Fruit fly (Drosophila melanogaster) whole organism, embryonic: Measurements from ENCODE around the gene vih.

Experiments used
- Antp ChIP-seq: fragments of 200-800 bp; sonication (Bioruptor generic); optimal IDR thresholded peaks from 3 replicates; lab custom pipeline; 2016; ENCODE audit warnings: missing biosample characterization, missing genetic modification characterization
- CG10366 ChIP-seq: fragments of 200-800 bp; sonication (Bioruptor generic); IDR thresholded peaks from 2 replicates; pipeline ENCODE4 v1.3.6; 2022; ENCODE audit warnings: missing biosample characterization, missing genetic modification characterization
- CG11696 ChIP-seq: fragments of 200-800 bp; sonication (Bioruptor generic); IDR thresholded peaks from 2 replicates; pipeline ENCODE4 v1.3.6; 2022; ENCODE audit warnings: missing biosample characterization, missing genetic modification characterization
- CG12155 ChIP-seq: fragments of 200-800 bp; sonication (Bioruptor generic); optimal IDR thresholded peaks from 3 replicates; lab custom pipeline; 2016; ENCODE audit warnings: missing biosample characterization, missing genetic modification characterization
- CG12391 ChIP-seq: fragments of 200-800 bp; sonication (Bioruptor generic); optimal IDR thresholded peaks from 3 replicates; lab custom pipeline; 2018; ENCODE audit warnings: missing biosample characterization, mild to moderate bottlenecking, missing genetic modification characterization, moderate library complexity
- CG13123 ChIP-seq: fragments of 200-800 bp; sonication (Bioruptor generic); optimal IDR thresholded peaks from 2 replicates; lab custom pipeline; 2016; ENCODE audit warnings: missing biosample characterization, missing genetic modification characterization
- CG14667 ChIP-seq: fragments of 200-800 bp; sonication (Bioruptor generic); IDR thresholded peaks from 2 replicates; pipeline ENCODE4 v1.3.6; 2022; ENCODE audit warnings: missing biosample characterization, missing genetic modification characterization
- CG14965 ChIP-seq: fragments of 200-800 bp; sonication (Bioruptor generic); optimal IDR thresholded peaks from 2 replicates; lab custom pipeline; 2016; ENCODE audit warnings: missing biosample characterization, missing genetic modification characterization, borderline replicate concordance
- CG15073 ChIP-seq: fragments of 200-800 bp; sonication (Bioruptor generic); optimal IDR thresholded peaks from 2 replicates; lab custom pipeline; 2016; ENCODE audit warnings: missing biosample characterization, missing genetic modification characterization
- CG15269 ChIP-seq: fragments of 200-800 bp; sonication (Bioruptor generic); optimal IDR thresholded peaks from 2 replicates; lab custom pipeline; 2018; ENCODE audit warnings: missing biosample characterization, mild to moderate bottlenecking, missing genetic modification characterization, moderate library complexity
- CG16779 ChIP-seq: fragments of 200-800 bp; sonication (Bioruptor generic); IDR thresholded peaks from 2 replicates; pipeline ENCODE4 v1.3.6; 2022; ENCODE audit warnings: missing biosample characterization, missing genetic modification characterization
- CG17186 ChIP-seq: fragments of 200-800 bp; sonication (Bioruptor generic); optimal IDR thresholded peaks from 3 replicates; lab custom pipeline; 2017; ENCODE audit warnings: missing biosample characterization, missing genetic modification reagents, missing genetic modification characterization
- CG17385 ChIP-seq: fragments of 200-800 bp; sonication (Bioruptor generic); optimal IDR thresholded peaks from 3 replicates; lab custom pipeline; 2018; ENCODE audit warnings: missing biosample characterization, mild to moderate bottlenecking, missing genetic modification characterization
- CG17802 ChIP-seq: fragments of 200-800 bp; sonication (Bioruptor generic); optimal IDR thresholded peaks from 2 replicates; lab custom pipeline; 2018; ENCODE audit warnings: missing biosample characterization, mild to moderate bottlenecking, missing genetic modification characterization, moderate library complexity
- CG43689 ChIP-seq: fragments of 200-800 bp; sonication (Bioruptor generic); IDR thresholded peaks from 2 replicates; pipeline ENCODE4 v1.3.6; 2022; ENCODE audit warnings: missing biosample characterization, missing genetic modification characterization
- CG4424 ChIP-seq: fragments of 200-800 bp; sonication (Bioruptor generic); optimal IDR thresholded peaks from 3 replicates; lab custom pipeline; 2016; ENCODE audit warnings: missing biosample characterization, missing genetic modification characterization
- CG7271 ChIP-seq: fragments of 200-800 bp; sonication (Bioruptor generic); optimal IDR thresholded peaks from 2 replicates; lab custom pipeline; 2018; ENCODE audit warnings: missing biosample characterization, mild to moderate bottlenecking, missing genetic modification characterization, moderate library complexity
- CG9797 ChIP-seq: fragments of 200-800 bp; sonication (Bioruptor generic); optimal IDR thresholded peaks from 3 replicates; lab custom pipeline; 2018; ENCODE audit warnings: missing biosample characterization, mild to moderate bottlenecking, missing genetic modification characterization
- D19B ChIP-seq: fragments of 200-800 bp; sonication (Bioruptor generic); optimal IDR thresholded peaks from 2 replicates; lab custom pipeline; 2017; ENCODE audit warnings: missing biosample characterization, mild to moderate bottlenecking, missing genetic modification characterization
- Drgx ChIP-seq: fragments of 200-800 bp; sonication (Bioruptor generic); IDR thresholded peaks from 2 replicates; pipeline ENCODE4 v1.3.6; 2022; ENCODE audit warnings: missing biosample characterization, missing genetic modification characterization
- E2f2 ChIP-seq: fragments of 200-800 bp; sonication (Bioruptor generic); IDR thresholded peaks from 2 replicates; pipeline ENCODE4 v1.3.6; 2022; ENCODE audit warnings: missing biosample characterization, missing genetic modification characterization
- HLH4C ChIP-seq: fragments of 200-800 bp; sonication (Bioruptor generic); IDR thresholded peaks from 3 replicates; pipeline ENCODE4 v1.3.6; 2022; ENCODE audit warnings: missing biosample characterization, missing genetic modification characterization; ENCODE audit not compliant: partially characterized antibody
- HLH54F ChIP-seq: fragments of 200-800 bp; sonication (Bioruptor generic); optimal IDR thresholded peaks from 3 replicates; lab custom pipeline; 2016; ENCODE audit warnings: missing biosample characterization, missing genetic modification characterization
- Hand ChIP-seq: fragments of 200-800 bp; sonication (Bioruptor generic); optimal IDR thresholded peaks from 2 replicates; lab custom pipeline; 2017; ENCODE audit warnings: mild to moderate bottlenecking, missing biosample characterization, missing genetic modification reagents, missing genetic modification characterization
- Hr78 ChIP-seq, 2 experiments: fragments of 200-800 bp in 1 of 2; fragments of >200 bp in 1 of 2; sonication (Bioruptor generic) in 1 of 2; optimal IDR thresholded peaks; 2 replicates each; lab custom pipeline; 2017 to 2019; ENCODE audit warnings: missing biosample characterization in 2 of 2, missing genetic modification characterization in 2 of 2, mild to moderate bottlenecking in 1 of 2, moderate library complexity in 1 of 2
- MTF-1 ChIP-seq: fragments of 200-800 bp; sonication (Bioruptor generic); optimal IDR thresholded peaks from 2 replicates; lab custom pipeline; 2018; ENCODE audit warnings: missing biosample characterization, mild to moderate bottlenecking, missing genetic modification characterization, borderline replicate concordance
- Med ChIP-seq: fragments of 200-800 bp; sonication (Bioruptor generic); peaks from one replicate; lab custom pipeline; 2016; ENCODE audit warnings: missing biosample characterization, missing genetic modification characterization, mild to moderate bottlenecking, inconsistent platforms, moderate library complexity
- Vsx1 ChIP-seq: fragments of 200-800 bp; sonication (Bioruptor generic); optimal IDR thresholded peaks from 2 replicates; lab custom pipeline; 2017; ENCODE audit warnings: missing biosample characterization, mild to moderate bottlenecking, missing genetic modification characterization, missing genetic modification reagents
- Xbp1 ChIP-seq: fragments of 200-800 bp; sonication (Bioruptor generic); optimal IDR thresholded peaks from 3 replicates; lab custom pipeline; 2016; ENCODE audit warnings: missing biosample characterization, mild to moderate bottlenecking, missing genetic modification characterization
- amos ChIP-seq: fragments of 200-800 bp; sonication (Bioruptor generic); IDR thresholded peaks from 2 replicates; pipeline ENCODE4 v1.3.6; 2022; ENCODE audit warnings: missing biosample characterization, missing genetic modification characterization; ENCODE audit not compliant: partially characterized antibody
- aop ChIP-seq: fragments of 200-800 bp; sonication (Bioruptor generic); IDR thresholded peaks from 2 replicates; pipeline ENCODE4 v1.3.6; 2022; ENCODE audit warnings: missing biosample characterization, missing genetic modification characterization
- az2 ChIP-seq: fragments of 200-800 bp; sonication (Bioruptor generic); optimal IDR thresholded peaks from 3 replicates; lab custom pipeline; 2016; ENCODE audit warnings: missing biosample characterization, missing genetic modification characterization
- cad ChIP-seq: fragments of >200 bp; optimal IDR thresholded peaks from 2 replicates; lab custom pipeline; 2017; ENCODE audit warnings: missing biosample characterization, missing genetic modification characterization
- cas ChIP-seq: fragments of 200-800 bp; sonication (Bioruptor generic); IDR thresholded peaks from 2 replicates; pipeline ENCODE4 v1.3.6; 2022; ENCODE audit warnings: missing biosample characterization, missing genetic modification characterization
- chif ChIP-seq, 2 experiments: fragments of 200-800 bp; sonication (Bioruptor generic); optimal IDR thresholded peaks; 3 replicates each; lab custom pipeline; 2016; ENCODE audit warnings: missing biosample characterization in 2 of 2, missing genetic modification characterization in 2 of 2
- dati ChIP-seq: fragments of 200-800 bp; sonication (Bioruptor generic); IDR thresholded peaks from 2 replicates; pipeline ENCODE4 v1.3.6; 2022; ENCODE audit warnings: missing biosample characterization, missing genetic modification characterization
- eve ChIP-seq, 2 experiments: fragments of >200 bp; optimal IDR thresholded peaks; 2 replicates each; lab custom pipeline; 2017; ENCODE audit warnings: missing biosample characterization in 2 of 2, missing genetic modification characterization in 2 of 2
- gce ChIP-seq: fragments of 200-800 bp; sonication (Bioruptor generic); IDR thresholded peaks from 3 replicates; pipeline ENCODE4 v1.3.6; 2022; ENCODE audit warnings: missing biosample characterization, missing genetic modification characterization
- hbn ChIP-seq: fragments of 200-800 bp; sonication (Bioruptor generic); IDR thresholded peaks from 2 replicates; pipeline ENCODE4 v1.3.6; 2022; ENCODE audit warnings: missing biosample characterization, missing genetic modification characterization; ENCODE audit not compliant: partially characterized antibody
- jumu ChIP-seq: fragments of 200-800 bp; sonication (Bioruptor generic); optimal IDR thresholded peaks from 3 replicates; lab custom pipeline; 2016; ENCODE audit warnings: missing biosample characterization, missing genetic modification characterization
- ken ChIP-seq: fragments of 200-800 bp; sonication (Bioruptor generic); IDR thresholded peaks from 3 replicates; pipeline ENCODE4 v1.3.6; 2022; ENCODE audit warnings: missing biosample characterization, missing genetic modification characterization
- kni ChIP-seq: fragments of 200-800 bp; sonication (Bioruptor generic); optimal IDR thresholded peaks from 3 replicates; lab custom pipeline; 2017; ENCODE audit warnings: mild to moderate bottlenecking, missing biosample characterization, missing genetic modification reagents, missing genetic modification characterization
- nom ChIP-seq: fragments of 200-800 bp; sonication (Bioruptor generic); optimal IDR thresholded peaks from 2 replicates; lab custom pipeline; 2017; ENCODE audit warnings: missing biosample characterization, missing genetic modification characterization, mild to moderate bottlenecking, moderate library complexity, missing genetic modification reagents
- pb ChIP-seq: fragments of 200-800 bp; sonication (Bioruptor generic); optimal IDR thresholded peaks from 3 replicates; lab custom pipeline; 2016; ENCODE audit warnings: missing biosample characterization, missing genetic modification characterization
- psq ChIP-seq: fragments of 200-800 bp; sonication (Bioruptor generic); optimal IDR thresholded peaks from 2 replicates; lab custom pipeline; 2017; ENCODE audit warnings: missing biosample characterization, missing genetic modification characterization
- pzg ChIP-seq: fragments of 200-800 bp; sonication (Bioruptor generic); optimal IDR thresholded peaks from 3 replicates; lab custom pipeline; 2018; ENCODE audit warnings: missing biosample characterization, mild to moderate bottlenecking, missing genetic modification characterization, moderate library complexity
- twi ChIP-seq: fragments of 200-800 bp; optimal IDR thresholded peaks from 2 replicates; lab custom pipeline; 2019; ENCODE audit warnings: missing biosample characterization, mild to moderate bottlenecking, missing genetic modification characterization, moderate library complexity
- unc-4 ChIP-seq: fragments of 200-800 bp; sonication (Bioruptor generic); IDR thresholded peaks from 2 replicates; pipeline ENCODE4 v1.3.6; 2022; ENCODE audit warnings: missing biosample characterization, missing genetic modification characterization; ENCODE audit not compliant: partially characterized antibody
- usp ChIP-seq: fragments of >200 bp; optimal IDR thresholded peaks from 2 replicates; lab custom pipeline; 2017; ENCODE audit warnings: missing biosample characterization, missing genetic modification characterization
- zfh1 ChIP-seq: fragments of 200-800 bp; sonication (Bioruptor generic); IDR thresholded peaks from 3 replicates; pipeline ENCODE4 v1.3.6; 2022; ENCODE audit warnings: missing biosample characterization, missing genetic modification characterization

The vih gene

DNA sequence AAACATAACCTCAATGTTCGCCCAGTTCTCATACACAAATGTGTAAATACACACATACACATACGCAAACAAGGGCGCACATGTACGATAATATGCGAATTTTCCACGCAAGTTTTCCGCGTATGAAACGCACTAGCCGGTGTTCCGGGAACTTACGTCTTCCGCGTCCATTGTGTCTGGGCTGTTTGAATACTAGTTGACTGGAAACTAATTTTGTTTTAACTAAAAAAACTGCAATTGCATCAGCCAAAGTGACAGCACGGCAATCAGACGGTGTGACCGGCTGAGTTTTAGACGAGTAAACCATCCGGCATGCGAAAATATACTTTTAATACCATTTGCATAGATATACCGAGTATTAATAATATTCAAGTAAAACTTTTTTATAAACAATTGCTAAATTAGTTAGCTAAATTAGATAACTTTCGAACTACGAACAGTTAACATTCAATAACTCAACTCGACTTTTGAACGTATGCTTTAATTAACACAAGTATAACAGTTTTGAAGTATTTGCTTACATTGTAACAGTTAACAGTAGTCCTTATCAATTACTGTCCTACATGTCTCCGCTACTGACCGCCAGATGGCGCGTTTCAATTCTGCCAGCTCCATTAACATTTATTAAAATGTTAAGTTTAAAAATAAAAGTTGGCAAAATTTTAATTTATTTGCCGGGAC lies 22.5 kb downstream of the vih start, which contains the start of gene eIF2beta (continued):
- TF ChIP-seq cad = no peak
- peak; percentile 98 for TF ChIP-seq CG14965 (GFP tag; lab: Kevin White, UChicago)
- no peak for TF ChIP-seq Hr78 (GFP tag; optimal IDR thresholded peaks at IDR 0.05; lab: Kevin White, UChicago)
- TF ChIP-seq pb (GFP tag; lab: Kevin White, UChicago) = no peak
- TF ChIP-seq ken (GFP tag; lab: Robert Waterston, UW) = no peak
- TF ChIP-seq CG16779 (GFP tag; lab: Robert Waterston, UW) = no peak
- no peak for TF ChIP-seq cas (GFP tag; lab: Robert Waterston, UW)
- peak; percentile 44 for TF ChIP-seq CG12391 (tag; lab: Kevin White, UChicago)
- TF ChIP-seq CG13123 (GFP tag; lab: Kevin White, UChicago) = no peak
- TF ChIP-seq CG11696 (GFP tag; lab: Robert Waterston, UW) = no peak
- no peak for TF ChIP-seq unc-4 (GFP tag; lab: Robert Waterston, UW)
- no peak for TF ChIP-seq Hand (GFP tag; lab: Kevin White, UChicago)
- peak; percentile 75 for TF ChIP-seq pzg (GFP tag; lab: Kevin White, UChicago)
- peak; percentile 26 for TF ChIP-seq CG17802 (tag; lab: Kevin White, UChicago)
- peak; percentile 49 for TF ChIP-seq az2
- TF ChIP-seq nom (GFP tag; lab: Kevin White, UChicago) = peak; percentile 58
- peak; percentile 92 for TF ChIP-seq Med (GFP tag; lab: Kevin White, UChicago)
- TF ChIP-seq CG17385 (GFP tag; lab: Kevin White, UChicago) = peak; percentile 52
- TF ChIP-seq CG15269 (tag; lab: Kevin White, UChicago) = peak; percentile 54
- no peak for TF ChIP-seq dati
- no peak for TF ChIP-seq CG12155 (GFP tag; lab: Kevin White, UChicago)
- TF ChIP-seq Antp (GFP tag; lab: Kevin White, UChicago) = no peak
- TF ChIP-seq D19B (GFP tag; lab: Kevin White, UChicago) = no peak
- no peak for TF ChIP-seq CG10366
- TF ChIP-seq zfh1 = no peak
- no peak for TF ChIP-seq CG43689 (GFP tag; lab: Robert Waterston, UW)
- TF ChIP-seq amos (GFP tag; lab: Robert Waterston, UW) = no peak
- TF ChIP-seq hbn (GFP tag; lab: Robert Waterston, UW) = 0 out of 2 replicates have a peak, but pooled peaks have one; percentile 23
- no peak for TF ChIP-seq aop
- no peak for TF ChIP-seq eve (GFP tag; optimal IDR thresholded peaks at IDR 0.05; lab: Kevin White, UChicago)
- TF ChIP-seq twi (tag; lab: Kevin White, UChicago) = no peak
- peak; percentile 20; the same call in 1 of the 2 replicates for TF ChIP-seq E2f2 (GFP tag; lab: Robert Waterston, UW)
- peak; percentile 79 for TF ChIP-seq kni (GFP tag; lab: Kevin White, UChicago)

DNA sequence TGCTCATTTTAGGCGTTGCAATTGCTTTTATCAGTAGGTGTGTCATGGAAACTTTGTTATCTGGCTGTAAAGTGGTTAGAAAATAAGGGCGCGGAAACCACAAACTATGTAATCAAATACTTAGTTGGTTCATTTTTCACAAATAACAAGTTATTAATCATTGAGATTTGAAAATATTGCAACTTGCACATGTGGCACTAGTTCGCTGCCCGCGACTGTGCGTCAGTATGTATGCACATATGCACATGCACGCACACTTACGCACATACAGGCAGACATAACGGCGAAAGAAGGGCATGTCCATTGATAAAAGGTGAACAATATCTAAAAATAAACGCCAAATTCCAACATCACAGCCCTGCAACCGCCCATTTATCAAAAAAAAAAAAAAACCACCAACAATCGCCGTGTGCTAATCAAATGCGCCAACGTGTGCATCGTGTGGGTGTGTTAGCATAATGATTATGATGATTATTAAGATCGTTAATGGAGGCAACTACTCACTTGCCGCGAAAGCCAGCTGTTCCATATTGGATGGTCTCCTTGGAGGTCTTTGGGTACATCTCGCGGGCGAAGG lies 25.4 kb downstream of the vih start:
- TF ChIP-seq jumu (no peak), Vsx1 (no peak), MTF-1 (GFP tag; lab: Kevin White, UChicago) (no peak), CG4424 (GFP tag; lab: Kevin White, UChicago) (peak; percentile 60), CG17186 (GFP tag; lab: Kevin White, UChicago) (no peak), psq (GFP tag; lab: Kevin White, UChicago) (no peak), Drgx (peak; percentile 69; the same call in 1 of the 2 replicates), CG15073 (GFP tag; lab: Kevin White, UChicago) (no peak), HLH4C (GFP tag; lab: Robert Waterston, UW) (no peak), chif (GFP tag; optimal IDR thresholded peaks at IDR 0.05; lab: Kevin White, UChicago) (peak; percentile 17 to 25), CG9797 (no peak), Xbp1 (GFP tag; lab: Kevin White, UChicago) (peak; percentile 54), CG14667 (peak; percentile 41; the same call in 1 of the 2 replicates), gce (GFP tag; lab: Robert Waterston, UW) (no peak), usp (GFP tag; lab: Kevin White, UChicago) (no peak), HLH54F (GFP tag; lab: Kevin White, UChicago) (no peak), CG7271 (tag; lab: Kevin White, UChicago) (no peak)
